Fruit fly (Drosophila melanogaster) Kc167 (cell line): Measurements from ENCODE around the gene Exo84.

Experiments
- Myc ChIP-seq: fragments of >200 bp; optimal IDR thresholded peaks from 2 replicates; lab custom pipeline; 2017; ENCODE audit warnings: missing external identifiers
- Sin3A ChIP-seq: fragments of >200 bp; optimal IDR thresholded peaks from 2 replicates; lab custom pipeline; 2018; ENCODE audit warnings: missing external identifiers
- ttk ChIP-seq: sonication (Bioruptor generic); optimal IDR thresholded peaks from 2 replicates; lab custom pipeline; 2017; ENCODE audit warnings: missing external identifiers

DNA sequence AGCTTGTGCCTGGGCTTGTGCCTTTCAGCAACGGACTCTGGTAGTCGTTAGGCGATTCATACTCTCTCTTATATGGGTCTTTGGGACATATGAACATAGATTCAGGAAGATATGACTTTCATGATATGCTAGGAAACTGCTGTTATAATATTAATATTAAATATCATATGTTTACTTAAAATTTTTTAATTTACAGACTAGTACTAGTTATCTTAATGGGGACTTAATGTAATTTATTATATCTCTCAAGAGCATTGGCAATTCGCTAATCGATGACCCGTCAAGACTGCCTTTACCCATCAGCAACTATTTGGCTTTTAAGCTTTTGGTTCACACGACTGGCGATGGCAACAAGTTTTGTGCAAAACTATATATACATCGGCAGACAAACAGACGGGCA is 32.8 kb downstream of the Exo84 start:
- no peak for TF ChIP-seq Sin3A (lab: Kevin White, UChicago)
- no peak for TF ChIP-seq ttk (lab: Kevin White, UChicago)
- no peak for TF ChIP-seq Myc
